Worm (Caenorhabditis elegans): ENCODE measurements around the gene lst-6.

DNA sequence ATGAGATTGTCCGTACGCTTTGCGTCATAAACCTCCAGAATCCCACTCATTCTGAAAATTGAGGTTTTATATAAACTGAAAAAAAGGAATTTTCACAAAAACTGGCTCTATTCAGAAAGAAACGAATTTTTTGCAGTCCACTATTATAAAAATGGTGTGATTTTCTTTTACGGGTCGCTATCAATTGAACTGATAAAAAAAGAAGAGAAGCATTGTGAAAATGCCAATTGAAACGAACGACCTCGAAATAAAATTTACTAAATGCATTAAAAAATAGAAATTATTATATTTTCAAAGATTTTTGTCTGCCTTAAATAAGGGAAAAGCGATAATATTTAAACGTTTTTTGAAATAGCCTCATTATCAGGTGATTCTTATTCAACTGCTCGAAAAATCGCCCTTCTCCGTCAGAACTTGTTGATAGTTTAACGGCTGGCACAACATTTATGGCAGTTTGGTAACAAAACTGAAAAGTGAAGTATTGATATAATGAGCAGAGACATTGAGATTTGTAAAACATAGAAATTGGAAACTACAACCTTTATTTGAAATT lies 50.0 kb downstream of the lst-6 start, which contains the start of gene art-1:
- TF ChIP-seq ama-1 (optimal IDR thresholded peaks at IDR 0.05): no peak
- TF ChIP-seq flt-1 (GFP tag; IDR thresholded peaks at IDR 0.05): no peak
- TF ChIP-seq scrt-1 (GFP tag; IDR thresholded peaks at IDR 0.05): no peak
- no peak for TF ChIP-seq tbx-37 (GFP tag; conservative IDR thresholded peaks at IDR 0.05)
- no peak for TF ChIP-seq hnd-1 (tag; optimal IDR thresholded peaks at IDR 0.05)
- no peak for TF ChIP-seq ceh-36 (tag; optimal IDR thresholded peaks at IDR 0.05)
- TF ChIP-seq ets-7 (tag; optimal IDR thresholded peaks at IDR 0.05): no peak
- TF ChIP-seq tbx-11 (GFP tag; IDR thresholded peaks at IDR 0.05): no peak
- no peak for TF ChIP-seq B0310.2 (tag; optimal IDR thresholded peaks at IDR 0.05)
- TF ChIP-seq ceh-13 (GFP tag; optimal IDR thresholded peaks at IDR 0.05): no peak
- TF ChIP-seq hmg-4 (GFP tag; optimal IDR thresholded peaks at IDR 0.05): no peak
- no peak for TF ChIP-seq aly-1 (tag; optimal IDR thresholded peaks at IDR 0.05)
- TF ChIP-seq pes-1 (GFP tag; IDR thresholded peaks at IDR 0.05): no peak
